Fruit fly (Drosophila melanogaster): ENCODE results near the gene Jon65Ai.

Gene Jon65Ai

dm6 chr3L:6038720-6039205, 15.5 kb downstream of the Jon65Ai start, which contains the start of gene Jon65Aiv (continued):
- TF ChIP-seq CG8290 (GFP tag; optimal IDR thresholded peaks at IDR 0.05) (no peak), CG8290 (tag; optimal IDR thresholded peaks at IDR 0.05) (no peak), Sry-β (GFP tag; optimal IDR thresholded peaks at IDR 0.05) (no peak), Stat92E (GFP tag; optimal IDR thresholded peaks at IDR 0.05) (no peak), CG18599 (GFP tag; optimal IDR thresholded peaks at IDR 0.05) (peak; percentile 8), CG11560 (tag; IDR thresholded peaks at IDR 0.05) (no peak), CG3995 (GFP tag; optimal IDR thresholded peaks at IDR 0.05) (no peak)

- TF ChIP-seq zf30C (GFP tag; optimal IDR thresholded peaks at IDR 0.05) (no peak), CG7786 (GFP tag; optimal IDR thresholded peaks at IDR 0.05) (no peak), CG6689 (GFP tag; IDR thresholded peaks at IDR 0.05) (no peak), pnt (GFP tag; optimal IDR thresholded peaks at IDR 0.05) (no peak), nmo (GFP tag; optimal IDR thresholded peaks at IDR 0.05) (no peak), sens (GFP tag) (peak; percentile 23)
Measured at dm6 chr3L:6036811-6037210, 17.4 kb downstream of the Jon65Ai start, which contains the start of gene CG6462. TSS of gene CG6462 (plus strand) at chr3L:6037111.

dm6 chr3L:6036141-6036540, 18.1 kb downstream of the Jon65Ai start:
- TF ChIP-seq sug (tag; optimal IDR thresholded peaks at IDR 0.05) (peak; percentile 26), D19A (tag; optimal IDR thresholded peaks at IDR 0.05) (peak; percentile 30), vfl (GFP tag; optimal IDR thresholded peaks at IDR 0.05) (no peak)

dm6 chr3L:6034916-6035315, 19.3 kb downstream of the Jon65Ai start, which contains the start of gene yip7:
TSS of gene yip7 (plus strand) at chr3L:6035216.
- TF ChIP-seq Chrac-16 (GFP tag; optimal IDR thresholded peaks at IDR 0.05), result no peak
- TF ChIP-seq exex (tag; optimal IDR thresholded peaks at IDR 0.05), result peak; percentile 41

- TF ChIP-seq HLH3B (GFP tag; IDR thresholded peaks at IDR 0.05), result no peak
- TF ChIP-seq sob (GFP tag; IDR thresholded peaks at IDR 0.05), result no peak
- no peak for TF ChIP-seq CG7745 (tag; optimal IDR thresholded peaks at IDR 0.05)
- TF ChIP-seq Atf-2 (GFP tag; optimal IDR thresholded peaks at IDR 0.05), result no peak
- no peak for TF ChIP-seq Meics (GFP tag; optimal IDR thresholded peaks at IDR 0.05)
- no peak for TF ChIP-seq onecut (GFP tag; IDR thresholded peaks at IDR 0.05)
- TF ChIP-seq CG4707 (GFP tag; optimal IDR thresholded peaks at IDR 0.05), result no peak
- TF ChIP-seq CG33557 (GFP tag; optimal IDR thresholded peaks at IDR 0.05), result no peak
- TF ChIP-seq HLHmδ (GFP tag; optimal IDR thresholded peaks at IDR 0.05), result no peak
- TF ChIP-seq peb (GFP tag; IDR thresholded peaks at IDR 0.05), result no peak
- no peak for TF ChIP-seq cwo (GFP tag; optimal IDR thresholded peaks at IDR 0.05)
- TF ChIP-seq Doc2 (GFP tag; IDR thresholded peaks at IDR 0.05), result no peak
- TF ChIP-seq CG4424 (GFP tag; optimal IDR thresholded peaks at IDR 0.05), result no peak
Measured at dm6 chr3L:6034511-6034910, 19.7 kb downstream of the Jon65Ai start, which contains the start of gene CG10477. TSS of gene CG10477 (minus strand) at chr3L:6034611.

dm6 chr3L:6033008-6033407, 21.2 kb downstream of the Jon65Ai start:
- TF ChIP-seq exex (tag; optimal IDR thresholded peaks at IDR 0.05) (peak; percentile 95), sens-2 (GFP tag; IDR thresholded peaks at IDR 0.05) (peak; percentile 44; the same call in 1 of the 2 replicates), sd (tag; optimal IDR thresholded peaks at IDR 0.05) (peak; percentile 26), btn (GFP tag; optimal IDR thresholded peaks at IDR 0.05) (no peak), bigmax (GFP tag; optimal IDR thresholded peaks at IDR 0.05) (no peak), Hr39 (optimal IDR thresholded peaks at IDR 0.05) (no peak), sim (GFP tag; IDR thresholded peaks at IDR 0.05) (no peak), al (GFP tag; IDR thresholded peaks at IDR 0.05) (no peak), CG12236 (GFP tag; optimal IDR thresholded peaks at IDR 0.05) (no peak), fru (optimal IDR thresholded peaks at IDR 0.05) (no peak), Fer3 (tag; optimal IDR thresholded peaks at IDR 0.05) (no peak)
